Worm (Caenorhabditis elegans) whole organism, young adult: Measurements from ENCODE around the gene F07F6.1.

Experiments
- B0336.3 ChIP-seq: fragments of 200-800 bp; sonication (Bioruptor generic); IDR thresholded peaks from 2 replicates; pipeline ENCODE4 v1.3.6; 2022; ENCODE audit warnings: missing genetic modification characterization, missing compliant biosample characterization
- D2030.7 ChIP-seq: fragments of 200-800 bp; sonication (Bioruptor generic); IDR thresholded peaks from 2 replicates; pipeline ENCODE4 v1.3.6; 2022; ENCODE audit warnings: missing genetic modification reagents, missing genetic modification characterization, missing compliant biosample characterization
- F33H1.4 ChIP-seq: fragments of 200-800 bp; sonication (Bioruptor generic); IDR thresholded peaks from 2 replicates; pipeline ENCODE4 v1.3.6; 2022; ENCODE audit warnings: missing genetic modification reagents, missing genetic modification characterization, missing compliant biosample characterization
- F39B2.1 ChIP-seq: fragments of 200-800 bp; sonication (Bioruptor generic); IDR thresholded peaks from 2 replicates; pipeline ENCODE4 v1.3.6; 2022; ENCODE audit warnings: missing genetic modification reagents, missing genetic modification characterization, missing compliant biosample characterization
- K11D2.4 ChIP-seq: fragments of 200-800 bp; sonication (Bioruptor generic); IDR thresholded peaks from 2 replicates; pipeline ENCODE4 v1.3.6; 2022; ENCODE audit warnings: missing genetic modification reagents, missing genetic modification characterization, missing compliant biosample characterization
- T07F8.4 ChIP-seq: sonication (generic microtip); optimal IDR thresholded peaks from 2 replicates; lab custom pipeline; 2016; ENCODE audit warnings: mild to moderate bottlenecking, missing genetic modification characterization, moderate library complexity, missing compliant biosample characterization
- Y53G8AR.9 ChIP-seq: fragments of 200-800 bp; sonication (Bioruptor generic); conservative IDR thresholded peaks from 2 replicates; pipeline ENCODE4 v1.3.6; 2022; ENCODE audit warnings: missing genetic modification reagents, missing genetic modification characterization, missing compliant biosample characterization
- Y95B8A.8 ChIP-seq: fragments of 200-800 bp; sonication (Bioruptor generic); IDR thresholded peaks from 2 replicates; pipeline ENCODE4 v1.3.6; 2022; ENCODE audit warnings: missing genetic modification reagents, missing genetic modification characterization, missing compliant biosample characterization
- akir-1 ChIP-seq: fragments of 200-800 bp; sonication (Bioruptor generic); optimal IDR thresholded peaks from 2 replicates; lab custom pipeline; 2018; ENCODE audit warnings: mild to moderate bottlenecking, missing genetic modification characterization, moderate library complexity, missing compliant biosample characterization
- ccch-3 ChIP-seq: fragments of 200-800 bp; sonication (Bioruptor generic); optimal IDR thresholded peaks from 2 replicates; lab custom pipeline; 2018; ENCODE audit warnings: mild to moderate bottlenecking, missing genetic modification characterization, missing compliant biosample characterization
- cebp-1 ChIP-seq, 2 experiments: fragments of 200-800 bp in 1 of 2; sonication (Bioruptor generic) in 1 of 2; sonication (generic microtip) in 1 of 2; IDR thresholded peaks in 1 of 2; optimal IDR thresholded peaks in 1 of 2; 2 replicates each; pipeline versions ENCODE4 v1.3.6 to Lab custom; 2017 to 2022; ENCODE audit warnings: missing compliant biosample characterization in 2 of 2, missing genetic modification characterization in 2 of 2, mild to moderate bottlenecking in 1 of 2, missing genetic modification reagents in 1 of 2, moderate library complexity in 1 of 2
- ceh-91 ChIP-seq: fragments of 200-800 bp; sonication (Bioruptor generic); IDR thresholded peaks from 2 replicates; pipeline ENCODE4 v1.3.6; 2022; ENCODE audit warnings: missing genetic modification reagents, missing genetic modification characterization, missing compliant biosample characterization
- dpff-1 ChIP-seq: sonication (generic microtip); optimal IDR thresholded peaks from 2 replicates; lab custom pipeline; 2017; ENCODE audit warnings: mild to moderate bottlenecking, missing genetic modification characterization, missing compliant biosample characterization
- dpl-1 ChIP-seq: fragments of 150-350 bp; optimal IDR thresholded peaks from 2 replicates; lab custom pipeline; 2014; ENCODE audit warnings: missing biosample characterization, missing genetic modification reagents, missing genetic modification characterization
- efl-1 ChIP-seq: fragments of 150-350 bp; optimal IDR thresholded peaks from 2 replicates; lab custom pipeline; 2014; ENCODE audit warnings: missing biosample characterization, missing genetic modification reagents, missing genetic modification characterization
- egl-18 ChIP-seq: fragments of 200-800 bp; sonication (Bioruptor generic); IDR thresholded peaks from 2 replicates; pipeline ENCODE4 v1.3.6; 2022; ENCODE audit warnings: missing genetic modification reagents, missing genetic modification characterization, missing compliant biosample characterization
- ets-4 ChIP-seq: fragments of 200-800 bp; sonication (Bioruptor generic); optimal IDR thresholded peaks from 2 replicates; lab custom pipeline; 2018; ENCODE audit warnings: mild to moderate bottlenecking, missing genetic modification characterization, missing compliant biosample characterization
- hlh-12 ChIP-seq: sonication (generic microtip); optimal IDR thresholded peaks from 2 replicates; lab custom pipeline; 2016; ENCODE audit warnings: missing genetic modification characterization, missing compliant biosample characterization
- hmg-1.2 ChIP-seq: fragments of 200-800 bp; sonication (Bioruptor generic); IDR thresholded peaks from 2 replicates; pipeline ENCODE4 v1.3.6; 2022; ENCODE audit warnings: missing genetic modification reagents, missing genetic modification characterization, missing compliant biosample characterization
- hmg-20 ChIP-seq: fragments of 200-800 bp; sonication (Bioruptor generic); IDR thresholded peaks from 2 replicates; pipeline ENCODE4 v1.3.6; 2022; ENCODE audit warnings: missing genetic modification reagents, missing genetic modification characterization, missing compliant biosample characterization
- let-526 ChIP-seq: fragments of 200-800 bp; sonication (Bioruptor generic); IDR thresholded peaks from 2 replicates; pipeline ENCODE4 v1.3.6; 2022; ENCODE audit warnings: missing genetic modification reagents, missing genetic modification characterization, missing compliant biosample characterization
- lin-35 ChIP-seq, 3 experiments: fragments of 150-350 bp in 2 of 3; sonication (generic microtip) in 1 of 3; optimal IDR thresholded peaks; 2 replicates each; lab custom pipeline; 2014 to 2018; ENCODE audit warnings: missing biosample characterization in 3 of 3, missing genetic modification characterization in 3 of 3, missing genetic modification reagents in 3 of 3
- lin-40 ChIP-seq: sonication (generic microtip); optimal IDR thresholded peaks from 2 replicates; lab custom pipeline; 2016; ENCODE audit warnings: missing genetic modification characterization, mild to moderate bottlenecking, missing compliant biosample characterization, missing genotype, missing genetic modification reagents
- lin-54 ChIP-seq: fragments of 200-800 bp; sonication (Bioruptor generic); optimal IDR thresholded peaks from 2 replicates; lab custom pipeline; 2018; ENCODE audit warnings: mild to moderate bottlenecking, missing genetic modification characterization, missing compliant biosample characterization
- lir-1 ChIP-seq: fragments of 200-800 bp; sonication (Bioruptor generic); conservative IDR thresholded peaks from 2 replicates; pipeline ENCODE4 v1.3.6; 2022; ENCODE audit warnings: missing genetic modification reagents, missing genetic modification characterization, missing compliant biosample characterization
- madf-3 ChIP-seq: fragments of 200-800 bp; sonication (Bioruptor generic); IDR thresholded peaks from 2 replicates; pipeline ENCODE4 v1.3.6; 2022; ENCODE audit warnings: missing genetic modification reagents, missing genetic modification characterization, missing compliant biosample characterization
- madf-6 ChIP-seq: fragments of 200-800 bp; sonication (Bioruptor generic); IDR thresholded peaks from 2 replicates; pipeline ENCODE4 v1.3.6; 2022; ENCODE audit warnings: missing genetic modification reagents, missing genetic modification characterization, missing compliant biosample characterization
- madf-8 ChIP-seq: fragments of 200-800 bp; sonication (Bioruptor generic); conservative IDR thresholded peaks from 2 replicates; pipeline ENCODE4 v1.3.6; 2022; ENCODE audit warnings: missing genetic modification reagents, missing genetic modification characterization, missing compliant biosample characterization
- mcd-1 ChIP-seq: fragments of 200-800 bp; sonication (Bioruptor generic); IDR thresholded peaks from 2 replicates; pipeline ENCODE4 v1.3.6; 2022; ENCODE audit warnings: missing genetic modification reagents, missing genetic modification characterization, missing compliant biosample characterization
- mxl-1 ChIP-seq: sonication (generic microtip); optimal IDR thresholded peaks from 2 replicates; lab custom pipeline; 2016; ENCODE audit warnings: missing genetic modification characterization, missing compliant biosample characterization
- nhr-27 ChIP-seq: fragments of 200-800 bp; sonication (Bioruptor generic); optimal IDR thresholded peaks from 2 replicates; lab custom pipeline; 2018; ENCODE audit warnings: mild to moderate bottlenecking, missing genetic modification characterization, moderate library complexity, missing compliant biosample characterization
- nhr-90 ChIP-seq: sonication (generic microtip); optimal IDR thresholded peaks from 2 replicates; lab custom pipeline; 2016; ENCODE audit warnings: missing genotype, mild to moderate bottlenecking, missing genetic modification characterization, missing compliant biosample characterization
- pbrm-1 ChIP-seq: fragments of 200-800 bp; sonication (Bioruptor generic); IDR thresholded peaks from 2 replicates; pipeline ENCODE4 v1.3.6; 2022; ENCODE audit warnings: missing genetic modification reagents, missing genetic modification characterization, missing compliant biosample characterization
- rec-8 ChIP-seq, 2 experiments: sonication (generic microtip); optimal IDR thresholded peaks; 2 replicates each; lab custom pipeline; 2016; ENCODE audit warnings: mild to moderate bottlenecking in 2 of 2, missing genetic modification characterization in 2 of 2, missing genetic modification reagents in 2 of 2, missing genotype in 2 of 2, missing biosample characterization in 1 of 2, missing compliant biosample characterization in 1 of 2, moderate library complexity in 1 of 2
- sea-2 ChIP-seq: fragments of 200-800 bp; sonication (Bioruptor generic); IDR thresholded peaks from 2 replicates; pipeline ENCODE4 v1.3.6; 2022; ENCODE audit warnings: missing genetic modification characterization, missing compliant biosample characterization
- snpc-3.4 ChIP-seq: sonication (generic microtip); optimal IDR thresholded peaks from 2 replicates; lab custom pipeline; 2017; ENCODE audit warnings: missing genetic modification characterization, mild to moderate bottlenecking, missing compliant biosample characterization, antibody characterized with exemption, moderate library complexity, missing genotype, missing genetic modification reagents
- snpc-4 ChIP-seq, 5 experiments: fragments of 150-350 bp in 1 of 5; sonication (generic microtip) in 4 of 5; optimal IDR thresholded peaks; 2 replicates each; lab custom pipeline; 2014 to 2018; ENCODE audit warnings: missing genetic modification characterization in 5 of 5, missing biosample characterization in 3 of 5, antibody characterized with exemption in 2 of 5, mild to moderate bottlenecking in 2 of 5, missing compliant biosample characterization in 2 of 5, missing genotype in 2 of 5, moderate library complexity in 2 of 5, missing genetic modification reagents in 1 of 5
- somi-1 ChIP-seq: fragments of 200-800 bp; sonication (Bioruptor generic); optimal IDR thresholded peaks from 2 replicates; lab custom pipeline; 2018; ENCODE audit warnings: mild to moderate bottlenecking, missing genetic modification characterization, missing compliant biosample characterization
- tbp1 ChIP-seq: fragments of 200-800 bp; sonication (Bioruptor generic); optimal IDR thresholded peaks from 2 replicates; lab custom pipeline; 2018; ENCODE audit warnings: mild to moderate bottlenecking, missing genetic modification characterization, missing compliant biosample characterization
- xnd-1 ChIP-seq: sonication (generic microtip); optimal IDR thresholded peaks from 2 replicates; lab custom pipeline; 2016; ENCODE audit warnings: missing genotype, missing genetic modification reagents, missing genetic modification characterization, missing compliant biosample characterization
- zfh-2 ChIP-seq: fragments of 200-800 bp; sonication (Bioruptor generic); conservative IDR thresholded peaks from 2 replicates; pipeline ENCODE4 v1.3.6; 2022; ENCODE audit warnings: missing genetic modification reagents, missing genetic modification characterization, missing compliant biosample characterization
- ztf-18 ChIP-seq: sonication (generic microtip); optimal IDR thresholded peaks from 2 replicates; lab custom pipeline; 2016; ENCODE audit warnings: missing genotype, mild to moderate bottlenecking, missing genetic modification characterization, missing compliant biosample characterization
- ztf-26 ChIP-seq: sonication (generic microtip); optimal IDR thresholded peaks from 2 replicates; lab custom pipeline; 2017; ENCODE audit warnings: missing genetic modification characterization, missing compliant biosample characterization
- ztf-3 ChIP-seq: fragments of 200-800 bp; sonication (Bioruptor generic); optimal IDR thresholded peaks from 2 replicates; lab custom pipeline; 2018; ENCODE audit warnings: mild to moderate bottlenecking, missing genetic modification characterization, missing compliant biosample characterization

The F07F6.1 gene

DNA sequence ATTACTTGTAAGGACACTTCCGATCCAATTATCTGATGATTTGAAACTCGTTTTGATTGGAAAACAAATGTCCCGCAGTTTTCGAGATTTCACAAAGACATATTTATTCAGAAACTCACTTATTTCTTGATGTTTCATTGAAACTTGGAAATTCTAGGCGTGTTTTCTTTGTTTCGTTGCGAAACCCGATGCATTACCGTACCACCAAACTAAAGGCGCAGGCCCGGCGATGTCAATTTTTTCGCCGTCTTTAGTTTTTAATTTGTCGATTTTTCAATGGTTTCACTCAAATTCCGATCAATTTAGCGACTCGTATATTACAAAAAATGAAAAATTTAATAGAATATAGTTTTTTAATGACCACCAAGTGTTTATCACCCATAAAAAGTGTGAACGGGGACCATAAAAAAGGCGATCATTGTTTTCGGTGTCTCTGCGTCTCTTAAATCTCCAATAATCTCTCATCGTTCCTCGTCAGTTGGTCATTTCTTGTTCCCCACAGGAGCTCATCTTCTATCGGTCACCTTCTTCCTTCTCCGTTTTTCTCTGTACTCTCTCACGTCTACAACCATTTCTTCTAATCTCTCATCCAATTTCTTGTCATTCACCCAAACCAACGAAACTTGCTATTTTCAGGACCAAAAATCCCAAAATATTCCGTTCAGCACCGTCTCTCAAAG lies 28.2 kb downstream of the F07F6.1 start, which contains the start of gene clr-1 (continued):
- no peak for TF ChIP-seq T07F8.4 (tag; lab: Kevin White, UChicago)
- TF ChIP-seq hlh-12 = no peak
- no peak for TF ChIP-seq egl-18 (GFP tag; lab: Robert Waterston, UW)
- no peak for TF ChIP-seq snpc-3.4 (tag; lab: Kevin White, UChicago)
- peak; percentile 94 for TF ChIP-seq madf-6 (GFP tag; lab: Robert Waterston, UW)
- TF ChIP-seq lin-54 (GFP tag; lab: Kevin White, UChicago) = peak; percentile 9
- TF ChIP-seq xnd-1 = peak; percentile 89
- no peak for TF ChIP-seq hmg-20 (GFP tag; lab: Robert Waterston, UW)
- no peak for TF ChIP-seq lin-40 (tag; lab: Kevin White, UChicago)
- no peak for TF ChIP-seq Y95B8A.8 (GFP tag; lab: Robert Waterston, UW)
- TF ChIP-seq zfh-2 = no peak
- no peak for TF ChIP-seq dpff-1
- peak; percentile 6 for TF ChIP-seq efl-1 (GFP tag; lab: Kevin White, UChicago)
- no peak for TF ChIP-seq madf-3 (GFP tag; lab: Robert Waterston, UW)
- no peak for TF ChIP-seq mcd-1 (GFP tag; lab: Robert Waterston, UW)
- no peak for TF ChIP-seq let-526
- TF ChIP-seq F39B2.1 (GFP tag; lab: Robert Waterston, UW) = no peak

ce11 chrII:5473946-5474423 lies 36.3 kb downstream of the F07F6.1 start, which contains the start of gene mrps-16:
Gene mrps-16, plus strand, starts transcription at chrII:5474373.
- TF ChIP-seq ztf-26 (no peak), lin-54 (GFP tag; lab: Kevin White, UChicago) (peak; percentile 87), rec-8 (tag; optimal IDR thresholded peaks at IDR 0.05; lab: Kevin White, UChicago) (no peak), ztf-3 (no peak), lir-1 (no peak), dpl-1 (peak; percentile 71), pbrm-1 (GFP tag; lab: Robert Waterston, UW) (0 out of 2 replicates have a peak, but pooled peaks have one; percentile 19), sea-2 (GFP tag; lab: Robert Waterston, UW) (no peak), K11D2.4 (GFP tag; lab: Robert Waterston, UW) (no peak), ets-4 (GFP tag; lab: Kevin White, UChicago) (no peak), hmg-1.2 (GFP tag; lab: Robert Waterston, UW) (peak; percentile 31; the same call in 1 of the 2 replicates), B0336.3 (GFP tag; lab: Robert Waterston, UW) (no peak), nhr-90 (tag; lab: Kevin White, UChicago) (no peak), xnd-1 (peak; percentile 18), cebp-1 (GFP tag; IDR thresholded peaks at IDR 0.05; lab: Robert Waterston, UW) (no peak), cebp-1 (tag; optimal IDR thresholded peaks at IDR 0.05; lab: Kevin White, UChicago) (peak; percentile 28), ccch-3 (no peak), madf-8 (peak; percentile 43), snpc-4 (GFP tag; optimal IDR thresholded peaks at IDR 0.05; lab: Kevin White, UChicago) (peak; percentile 17), snpc-4 (tag; optimal IDR thresholded peaks at IDR 0.05; lab: Kevin White, UChicago) (peak in 2 of 4 experiments; percentile 23 to 50), mcd-1 (GFP tag; lab: Robert Waterston, UW) (peak; percentile 26; the same call in 1 of the 2 replicates), somi-1 (GFP tag; lab: Kevin White, UChicago) (no peak), nhr-27 (tag; lab: Kevin White, UChicago) (no peak), akir-1 (GFP tag; lab: Kevin White, UChicago) (no peak), D2030.7 (GFP tag; lab: Robert Waterston, UW) (peak; percentile 55; the same call in 1 of the 2 replicates), mxl-1 (tag; lab: Kevin White, UChicago) (no peak), Y53G8AR.9 (GFP tag; lab: Robert Waterston, UW) (no peak), ceh-91 (GFP tag; lab: Robert Waterston, UW) (0 out of 2 replicates have a peak, but pooled peaks have one; percentile 17), tbp1 (GFP tag; lab: Kevin White, UChicago) (peak; percentile 25), ztf-18 (tag; lab: Kevin White, UChicago) (no peak), lin-35 (GFP tag; optimal IDR thresholded peaks at IDR 0.05; lab: Kevin White, UChicago) (peak in 2 of 3 experiments; percentile 27 to 91), F33H1.4 (GFP tag; lab: Robert Waterston, UW) (peak; percentile 42)
